Worm (Caenorhabditis elegans) whole organism, young adult: ENCODE measurements around the gene aps-2.

Experiments
- D2030.7 ChIP-seq: fragments of 200-800 bp; sonication (Bioruptor generic); IDR thresholded peaks from 2 replicates; pipeline ENCODE4 v1.3.6; 2022; ENCODE audit warnings: missing genetic modification reagents, missing genetic modification characterization, missing compliant biosample characterization
- akir-1 ChIP-seq: fragments of 200-800 bp; sonication (Bioruptor generic); optimal IDR thresholded peaks from 2 replicates; lab custom pipeline; 2018; ENCODE audit warnings: mild to moderate bottlenecking, missing genetic modification characterization, moderate library complexity, missing compliant biosample characterization
- chd-7 ChIP-seq: sonication (generic microtip); optimal IDR thresholded peaks from 2 replicates; lab custom pipeline; 2016; ENCODE audit warnings: mild to moderate bottlenecking, missing genetic modification characterization, moderate library complexity, missing compliant biosample characterization
- madf-6 ChIP-seq: fragments of 200-800 bp; sonication (Bioruptor generic); IDR thresholded peaks from 2 replicates; pipeline ENCODE4 v1.3.6; 2022; ENCODE audit warnings: missing genetic modification reagents, missing genetic modification characterization, missing compliant biosample characterization
- nhr-90 ChIP-seq: sonication (generic microtip); optimal IDR thresholded peaks from 2 replicates; lab custom pipeline; 2016; ENCODE audit warnings: missing genotype, mild to moderate bottlenecking, missing genetic modification characterization, missing compliant biosample characterization
- pha-4 ChIP-seq: fragments of 150-350 bp; sonication (generic microtip); optimal IDR thresholded peaks from 2 replicates; lab custom pipeline; 2014; ENCODE audit warnings: missing biosample characterization, missing genetic modification reagents, missing genetic modification characterization
- unc-62 ChIP-seq: fragments of 150-350 bp; optimal IDR thresholded peaks from 2 replicates; lab custom pipeline; 2014; ENCODE audit warnings: missing biosample characterization, missing genetic modification reagents, missing genetic modification characterization

- no peak for TF ChIP-seq nhr-90 (tag; lab: Kevin White, UChicago)
- no peak for TF ChIP-seq madf-6 (GFP tag; lab: Robert Waterston, UW)
- TF ChIP-seq akir-1 (GFP tag; lab: Kevin White, UChicago) = no peak
- TF ChIP-seq pha-4 (tag; lab: Kevin White, UChicago) = peak; percentile 78
- TF ChIP-seq unc-62 (GFP tag; lab: Kevin White, UChicago) = peak; percentile 30
- no peak for TF ChIP-seq D2030.7
- TF ChIP-seq chd-7 (tag; lab: Kevin White, UChicago) = no peak
Measured at ce11 chrX:4469297-4469816, 11.3 kb downstream of the aps-2 start, which contains the start of gene asb-2.
